Worm (Caenorhabditis elegans) whole organism, mixed stage, embryonic: ENCODE data around the gene K09C4.9.

ENCODE experiments used
- lsy-2 ChIP-seq: fragments of 150-350 bp; optimal IDR thresholded peaks from 2 replicates; lab custom pipeline; 2014; ENCODE audit warnings: missing biosample characterization, missing genetic modification characterization
- mep-1 ChIP-seq: fragments of 150-350 bp; optimal IDR thresholded peaks from 2 replicates; lab custom pipeline; 2017; ENCODE audit warnings: missing biosample characterization, missing genetic modification reagents, missing genetic modification characterization, inconsistent platforms
- mls-2 ChIP-seq: sonication (generic microtip); optimal IDR thresholded peaks from 2 replicates; lab custom pipeline; 2016; ENCODE audit warnings: mild to moderate bottlenecking, missing genetic modification characterization, moderate library complexity, missing compliant biosample characterization
- nhr-76 ChIP-seq: sonication (generic microtip); optimal IDR thresholded peaks from 2 replicates; lab custom pipeline; 2017; ENCODE audit warnings: missing biosample characterization, missing genetic modification characterization
- unc-39 ChIP-seq: fragments of 150-350 bp; optimal IDR thresholded peaks from 2 replicates; lab custom pipeline; 2014; ENCODE audit warnings: missing biosample characterization, missing genetic modification characterization
- ztf-11 ChIP-seq: fragments of 150-350 bp; optimal IDR thresholded peaks from 2 replicates; lab custom pipeline; 2014; ENCODE audit warnings: missing biosample characterization, missing genetic modification characterization

ce11 chrX:3271673-3272072 lies at the start of gene K09C4.9:
- TF ChIP-seq lsy-2 (no peak), nhr-76 (tag; lab: Kevin White, UChicago) (no peak), unc-39 (tag; lab: Kevin White, UChicago) (no peak), mls-2 (tag; lab: Kevin White, UChicago) (no peak), mep-1 (tag; lab: Kevin White, UChicago) (no peak), ztf-11 (tag; lab: Kevin White, UChicago) (no peak)
